Fruit fly (Drosophila melanogaster): ENCODE results near the gene CG3726.
A peak's percentile ranks its signal among the peaks of the same experiment; 100 is the strongest.

The CG3726 gene

dm6 chrX:5916494-5917309 is at the start of gene CG3726, which contains the start of gene Shmt:
CG3726 (plus strand) TSS chrX:5917097.
Shmt (minus strand) TSS chrX:5916797.
- TF ChIP-seq Smox (GFP tag; optimal IDR thresholded peaks at IDR 0.05) (no peak), CG16779 (tag; optimal IDR thresholded peaks at IDR 0.05) (peak; percentile 31), svp (GFP tag) (peak; percentile 98), ss (GFP tag; optimal IDR thresholded peaks at IDR 0.05) (peak in 1 of 2 experiments; percentile 42), net (GFP tag; optimal IDR thresholded peaks at IDR 0.05) (peak; percentile 21), Eip78C (GFP tag) (peak; percentile 73), CG6163 (GFP tag; IDR thresholded peaks at IDR 0.05) (peak; percentile 41; the same call in 1 of the 3 replicates), CG6276 (GFP tag; optimal IDR thresholded peaks at IDR 0.05) (no peak), fd85E (GFP tag; optimal IDR thresholded peaks at IDR 0.05) (no peak), eg (GFP tag; IDR thresholded peaks at IDR 0.05) (peak; percentile 52; the same call in 1 of the 3 replicates), CG6854 (GFP tag; optimal IDR thresholded peaks at IDR 0.05) (peak; percentile 46), vri (GFP tag; optimal IDR thresholded peaks at IDR 0.05) (peak; percentile 17), Sox102F (GFP tag; optimal IDR thresholded peaks at IDR 0.05) (peak; percentile 52), fkh (GFP tag; optimal IDR thresholded peaks at IDR 0.05) (peak; percentile 70), CG8119 (GFP tag; IDR thresholded peaks at IDR 0.05) (peak; percentile 12; the same call in 1 of the 3 replicates), dsx (GFP tag; optimal IDR thresholded peaks at IDR 0.05; ENCODE audit: poor library complexity, severe bottlenecking) (peak; percentile 19), CG9139 (GFP tag; optimal IDR thresholded peaks at IDR 0.05) (peak; percentile 43), CG11762 (GFP tag; optimal IDR thresholded peaks at IDR 0.05; ENCODE audit: insufficient read depth) (no peak), CG3919 (GFP tag; optimal IDR thresholded peaks at IDR 0.05) (peak; percentile 14), topi (GFP tag; optimal IDR thresholded peaks at IDR 0.05) (peak; percentile 49), Blimp-1 (GFP tag; optimal IDR thresholded peaks at IDR 0.05) (no peak), CG6808 (GFP tag; optimal IDR thresholded peaks at IDR 0.05) (no peak)

- TF ChIP-seq Met (GFP tag; optimal IDR thresholded peaks at IDR 0.05) (no peak), Sox102F (GFP tag; optimal IDR thresholded peaks at IDR 0.05) (no peak), Hr39 (GFP tag; optimal IDR thresholded peaks at IDR 0.05) (no peak), CG11762 (GFP tag; optimal IDR thresholded peaks at IDR 0.05; ENCODE audit: insufficient read depth) (no peak), Sox15 (GFP tag; optimal IDR thresholded peaks at IDR 0.05) (no peak), spab (GFP tag; optimal IDR thresholded peaks at IDR 0.05) (no peak), Hr38 (GFP tag; optimal IDR thresholded peaks at IDR 0.05) (no peak), acj6 (GFP tag; optimal IDR thresholded peaks at IDR 0.05) (no peak), Hr4 (GFP tag; optimal IDR thresholded peaks at IDR 0.05) (no peak), fd85E (GFP tag; optimal IDR thresholded peaks at IDR 0.05) (no peak), CG6808 (GFP tag; optimal IDR thresholded peaks at IDR 0.05) (no peak), cyc (GFP tag; optimal IDR thresholded peaks at IDR 0.05) (no peak), CG3919 (GFP tag; optimal IDR thresholded peaks at IDR 0.05) (no peak), Eip93F (GFP tag; optimal IDR thresholded peaks at IDR 0.05) (no peak), Eip75B (GFP tag; optimal IDR thresholded peaks at IDR 0.05) (no peak), CG11902 (GFP tag; optimal IDR thresholded peaks at IDR 0.05) (no peak)
These were observed 48.1 kb upstream of the CG3726 start, which contains the start of gene CG15764 for dm6 chrX:5868795-5869194. CG15764 (plus strand) TSS chrX:5869095.

dm6 chrX:5873164-5873563 is 43.7 kb upstream of the CG3726 start, which contains the start of gene GAA1:
GAA1 (minus strand) TSS chrX:5873357.
- TF ChIP-seq CG1621 (tag; optimal IDR thresholded peaks at IDR 0.05), result peak; percentile 2
- TF ChIP-seq Sox15 (GFP tag; optimal IDR thresholded peaks at IDR 0.05), result no peak
- no peak for TF ChIP-seq topi (GFP tag; optimal IDR thresholded peaks at IDR 0.05)
- no peak for TF ChIP-seq dac (GFP tag; optimal IDR thresholded peaks at IDR 0.05)
- TF ChIP-seq Sox102F (GFP tag; optimal IDR thresholded peaks at IDR 0.05), result no peak

Measured in whole organism, prepupa.